Worm (Caenorhabditis elegans): ENCODE measurements around the gene T20D3.5.
A peak's percentile ranks its signal among the peaks of the same experiment; 100 is the strongest.

Gene T20D3.5

ce11 chrIV:9321039-9321851 is 15.6 kb upstream of the T20D3.5 start, which contains the start of the genes F49C12.12 and vha-17:
TSS of gene F49C12.12 (minus strand) at chrIV:9321089.
TSS of gene vha-17 (plus strand) at chrIV:9321801.
- TF ChIP-seq sox-2 (GFP tag; IDR thresholded peaks at IDR 0.05): no peak
- no peak for TF ChIP-seq ceh-14 (tag; optimal IDR thresholded peaks at IDR 0.05)
- no peak for TF ChIP-seq syd-9 (tag; optimal IDR thresholded peaks at IDR 0.05)
- TF ChIP-seq ceh-48 (tag; optimal IDR thresholded peaks at IDR 0.05): peak; percentile 61
- TF ChIP-seq C38D4.7 (GFP tag; optimal IDR thresholded peaks at IDR 0.05): no peak

ce11 chrIV:9322489-9322888 is 14.4 kb upstream of the T20D3.5 start:
- TF ChIP-seq ama-1 (optimal IDR thresholded peaks at IDR 0.05) (no peak), unc-86 (tag; optimal IDR thresholded peaks at IDR 0.05) (no peak), F13H6.1 (tag; optimal IDR thresholded peaks at IDR 0.05) (no peak), pqm-1 (tag; optimal IDR thresholded peaks at IDR 0.05) (no peak), ceh-34 (tag; optimal IDR thresholded peaks at IDR 0.05) (no peak), lim-6 (tag; optimal IDR thresholded peaks at IDR 0.05) (no peak), sox-4 (tag; optimal IDR thresholded peaks at IDR 0.05) (no peak), ceh-18 (tag; optimal IDR thresholded peaks at IDR 0.05) (no peak), ets-4 (tag; optimal IDR thresholded peaks at IDR 0.05) (no peak), nhr-232 (tag; optimal IDR thresholded peaks at IDR 0.05) (no peak), mec-3 (tag; optimal IDR thresholded peaks at IDR 0.05; ENCODE audit: borderline replicate concordance) (no peak), pax-1 (tag; optimal IDR thresholded peaks at IDR 0.05) (no peak), eyg-1 (tag; optimal IDR thresholded peaks at IDR 0.05) (no peak), che-1 (tag; optimal IDR thresholded peaks at IDR 0.05) (no peak), ceh-22 (tag; optimal IDR thresholded peaks at IDR 0.05) (no peak)

- TF ChIP-seq K02D7.2 (tag; optimal IDR thresholded peaks at IDR 0.05) (no peak), ahr-1 (tag; optimal IDR thresholded peaks at IDR 0.05) (no peak), ceh-22 (tag; optimal IDR thresholded peaks at IDR 0.05) (no peak), ceh-45 (GFP tag; IDR thresholded peaks at IDR 0.05) (no peak), hlh-15 (tag; optimal IDR thresholded peaks at IDR 0.05) (no peak), sox-2 (GFP tag; IDR thresholded peaks at IDR 0.05) (no peak), hlh-6 (tag; optimal IDR thresholded peaks at IDR 0.05) (no peak), nfya-1 (tag; optimal IDR thresholded peaks at IDR 0.05) (no peak), sox-4 (tag; optimal IDR thresholded peaks at IDR 0.05) (no peak), rnt-1 (tag; optimal IDR thresholded peaks at IDR 0.05) (no peak), ama-1 (optimal IDR thresholded peaks at IDR 0.05) (no peak)
These were observed 12.8 kb upstream of the T20D3.5 start, which contains the start of the genes nspg-11 and F49C12.15 for ce11 chrIV:9323989-9324506. TSS of gene nspg-11 (minus strand) at chrIV:9324089. TSS of gene F49C12.15 (plus strand) at chrIV:9324456.

ce11 chrIV:9327706-9328105 is 9.1 kb upstream of the T20D3.5 start, which contains the start of gene clec-183:
TSS of gene clec-183 (plus strand) at chrIV:9328006.
- no peak for TF ChIP-seq mec-3 (tag; optimal IDR thresholded peaks at IDR 0.05; ENCODE audit: borderline replicate concordance)
- no peak for TF ChIP-seq elt-4 (tag; optimal IDR thresholded peaks at IDR 0.05)
- no peak for TF ChIP-seq pag-3 (tag; optimal IDR thresholded peaks at IDR 0.05; ENCODE audit: borderline replicate concordance)
- TF ChIP-seq pax-1 (tag; optimal IDR thresholded peaks at IDR 0.05): no peak
- TF ChIP-seq ceh-45 (GFP tag; IDR thresholded peaks at IDR 0.05): no peak
- TF ChIP-seq C08G9.2 (tag; optimal IDR thresholded peaks at IDR 0.05): no peak
- TF ChIP-seq elt-2 (tag; optimal IDR thresholded peaks at IDR 0.05): no peak
- no peak for TF ChIP-seq nhr-232 (tag; optimal IDR thresholded peaks at IDR 0.05)
- TF ChIP-seq K09A11.1 (tag; optimal IDR thresholded peaks at IDR 0.05; ENCODE audit: insufficient read depth): no peak

ce11 chrIV:9330755-9331154 is 6.1 kb upstream of the T20D3.5 start, which contains the start of gene nspg-7.1:
TSS of gene nspg-7.1 (minus strand) at chrIV:9330855.
- TF ChIP-seq pha-4 (tag; optimal IDR thresholded peaks at IDR 0.05): no peak
- TF ChIP-seq lin-11 (tag; optimal IDR thresholded peaks at IDR 0.05): no peak
